Worm (Caenorhabditis elegans): ENCODE data around the gene Y94H6A.3.

Y94H6A.3 gene

ce11 chrIV:2640950-2641349 lies 35.4 kb upstream of the Y94H6A.3 start, which contains the start of the genes mdf-2 and nduv-3 (continued):
- peak; percentile 79 for TF ChIP-seq xbp-1 (tag; optimal IDR thresholded peaks at IDR 0.05)
- TF ChIP-seq dsc-1 (tag; optimal IDR thresholded peaks at IDR 0.05), result peak; percentile 86
- peak; percentile 80 for TF ChIP-seq lin-13 (GFP tag; optimal IDR thresholded peaks at IDR 0.05)
- peak; percentile 54 for TF ChIP-seq ztf-4 (tag; optimal IDR thresholded peaks at IDR 0.05)
- no peak for TF ChIP-seq C34B4.2 (tag; optimal IDR thresholded peaks at IDR 0.05)
- no peak for TF ChIP-seq efl-3 (GFP tag; optimal IDR thresholded peaks at IDR 0.05)
- peak; percentile 91 to 96 for TF ChIP-seq lin-35 (GFP tag; optimal IDR thresholded peaks at IDR 0.05)
- peak; percentile 76 to 90 (median 85) for TF ChIP-seq ceh-82 (tag; optimal IDR thresholded peaks at IDR 0.05)
- TF ChIP-seq nhr-76 (tag; optimal IDR thresholded peaks at IDR 0.05), result no peak
- peak; percentile 91 for TF ChIP-seq nhr-47 (tag; optimal IDR thresholded peaks at IDR 0.05)
- no peak for TF ChIP-seq ets-5 (GFP tag; IDR thresholded peaks at IDR 0.05)
- peak; percentile 55 for TF ChIP-seq egl-13 (tag; optimal IDR thresholded peaks at IDR 0.05)
- no peak for TF ChIP-seq egl-27 (tag; optimal IDR thresholded peaks at IDR 0.05)
- peak; percentile 66 for TF ChIP-seq skn-1 (tag; optimal IDR thresholded peaks at IDR 0.05)
- peak; percentile 89 for TF ChIP-seq nhr-71 (tag; optimal IDR thresholded peaks at IDR 0.05)
- peak; percentile 21 for TF ChIP-seq ceh-90 (tag; optimal IDR thresholded peaks at IDR 0.05)
- TF ChIP-seq nhr-12 (tag; optimal IDR thresholded peaks at IDR 0.05), result no peak
- TF ChIP-seq mdl-1 (tag; optimal IDR thresholded peaks at IDR 0.05), result peak in 1 of 2 experiments; percentile 69
- TF ChIP-seq nhr-84 (tag; optimal IDR thresholded peaks at IDR 0.05), result no peak
- TF ChIP-seq hlh-4 (tag; optimal IDR thresholded peaks at IDR 0.05), result no peak
- TF ChIP-seq pag-3 (tag; optimal IDR thresholded peaks at IDR 0.05; ENCODE audit: borderline replicate concordance, insufficient read depth), result no peak
- peak; percentile 82 for TF ChIP-seq unc-86 (tag; optimal IDR thresholded peaks at IDR 0.05)
- TF ChIP-seq ceh-8 (GFP tag; optimal IDR thresholded peaks at IDR 0.05), result peak; percentile 53
- 0 out of 2 replicates have a peak, but pooled peaks have one; percentile 5 for TF ChIP-seq unc-98 (GFP tag; IDR thresholded peaks at IDR 0.05)
- TF ChIP-seq fkh-4 (tag; optimal IDR thresholded peaks at IDR 0.05; ENCODE audit: borderline replicate concordance), result peak; percentile 11
- TF ChIP-seq lir-3 (tag; optimal IDR thresholded peaks at IDR 0.05; ENCODE audit: poor library complexity), result no peak
- no peak for TF ChIP-seq nhr-28 (tag; optimal IDR thresholded peaks at IDR 0.05)
- TF ChIP-seq fos-1 (tag; optimal IDR thresholded peaks at IDR 0.05), result peak; percentile 50
- TF ChIP-seq unc-130 (tag; optimal IDR thresholded peaks at IDR 0.05), result peak; percentile 76
- TF ChIP-seq nhr-19 (GFP tag; conservative IDR thresholded peaks at IDR 0.05), result peak; percentile 77
- TF ChIP-seq fkh-10 (GFP tag; optimal IDR thresholded peaks at IDR 0.05), result peak; percentile 39
- no peak for TF ChIP-seq lin-14 (GFP tag; optimal IDR thresholded peaks at IDR 0.05)
- TF ChIP-seq rnt-1 (tag; optimal IDR thresholded peaks at IDR 0.05), result peak; percentile 89
- no peak for TF ChIP-seq sptf-1 (tag; optimal IDR thresholded peaks at IDR 0.05)
- TF ChIP-seq lsy-2 (tag; optimal IDR thresholded peaks at IDR 0.05), result peak; percentile 92
- TF ChIP-seq zip-4 (GFP tag; optimal IDR thresholded peaks at IDR 0.05), result peak; percentile 53
- TF ChIP-seq swsn-7 (tag; optimal IDR thresholded peaks at IDR 0.05), result peak; percentile 82
- peak; percentile 23; the same call in 1 of the 2 replicates for TF ChIP-seq ceh-88 (GFP tag; IDR thresholded peaks at IDR 0.05)
- TF ChIP-seq lin-39 (tag; optimal IDR thresholded peaks at IDR 0.05), result peak; percentile 77
- no peak for TF ChIP-seq ama-1 (optimal IDR thresholded peaks at IDR 0.05)
- peak; percentile 87 to 94 for TF ChIP-seq efl-1 (optimal IDR thresholded peaks at IDR 0.05)
- TF ChIP-seq efl-1 (GFP tag; optimal IDR thresholded peaks at IDR 0.05 in 1 of 2), result peak; percentile 94 to 99
- peak; percentile 65 for TF ChIP-seq jun-1 (tag; optimal IDR thresholded peaks at IDR 0.05)
- no peak for TF ChIP-seq hpl-2 (GFP tag; optimal IDR thresholded peaks at IDR 0.05)
- peak; percentile 46 for TF ChIP-seq aha-1 (tag; optimal IDR thresholded peaks at IDR 0.05)
- peak; percentile 92 to 94 (median 94) for TF ChIP-seq dpl-1 (GFP tag; optimal IDR thresholded peaks at IDR 0.05)
- TF ChIP-seq elt-3 (tag; optimal IDR thresholded peaks at IDR 0.05), result peak in 2 of 6 experiments; percentile 55 to 61
- peak; percentile 51 for TF ChIP-seq nhr-11 (tag; optimal IDR thresholded peaks at IDR 0.05)
- TF ChIP-seq mab-9 (GFP tag; IDR thresholded peaks at IDR 0.05), result peak; percentile 58
- no peak for TF ChIP-seq unc-62 (GFP tag; optimal IDR thresholded peaks at IDR 0.05)
- no peak for TF ChIP-seq vab-15 (tag; optimal IDR thresholded peaks at IDR 0.05)
- TF ChIP-seq sox-4 (tag; optimal IDR thresholded peaks at IDR 0.05), result peak; percentile 62
- TF ChIP-seq hlh-17 (GFP tag; optimal IDR thresholded peaks at IDR 0.05; ENCODE audit: borderline replicate concordance), result no peak
